Worm (Caenorhabditis elegans) whole organism, L4 larva: ENCODE results near the gene str-2.

Experiments used
- F49E8.2 ChIP-seq: sonication (generic microtip); optimal IDR thresholded peaks from 2 replicates; lab custom pipeline; 2016; ENCODE audit warnings: missing compliant biosample characterization, mild to moderate bottlenecking, missing genetic modification characterization, borderline replicate concordance
- T20F7.1 ChIP-seq: fragments of 200-800 bp; sonication (Bioruptor generic); optimal IDR thresholded peaks from 2 replicates; lab custom pipeline; 2018; ENCODE audit warnings: mild to moderate bottlenecking, missing genetic modification characterization, missing compliant biosample characterization
- ceh-44 ChIP-seq: fragments of 200-800 bp; sonication (Bioruptor generic); IDR thresholded peaks from 2 replicates; pipeline ENCODE4 v1.3.6; 2022; ENCODE audit warnings: missing genetic modification reagents, missing genetic modification characterization, missing compliant biosample characterization
- daf-12 ChIP-seq: fragments of 150-350 bp; optimal IDR thresholded peaks from 2 replicates; lab custom pipeline; 2014; ENCODE audit warnings: missing biosample characterization, missing genetic modification reagents, missing genetic modification characterization
- dpl-1 ChIP-seq: fragments of 150-350 bp; optimal IDR thresholded peaks from 2 replicates; lab custom pipeline; 2014; ENCODE audit warnings: missing biosample characterization, missing genetic modification reagents, missing genetic modification characterization
- duxl-1 ChIP-seq: sonication (generic microtip); optimal IDR thresholded peaks from 2 replicates; lab custom pipeline; 2016; ENCODE audit warnings: mild to moderate bottlenecking, missing genetic modification characterization, moderate library complexity, missing compliant biosample characterization; ENCODE audit not compliant: poor library complexity
- fos-1 ChIP-seq: fragments of 150-350 bp; optimal IDR thresholded peaks from 2 replicates; lab custom pipeline; 2014; ENCODE audit warnings: missing biosample characterization, missing genetic modification characterization
- jun-1 ChIP-seq: fragments of 150-350 bp; optimal IDR thresholded peaks from 2 replicates; lab custom pipeline; 2014; ENCODE audit warnings: missing biosample characterization, missing genetic modification reagents, missing genetic modification characterization
- nhr-237 ChIP-seq: sonication (generic microtip); optimal IDR thresholded peaks from 2 replicates; lab custom pipeline; 2017; ENCODE audit warnings: missing biosample characterization, missing genetic modification characterization
- pha-4 ChIP-seq, 2 experiments: fragments of 150-350 bp in 1 of 2; fragments of 200-800 bp in 1 of 2; sonication (Bioruptor generic) in 1 of 2; IDR thresholded peaks in 1 of 2; optimal IDR thresholded peaks in 1 of 2; 2 replicates each; pipeline versions ENCODE4 v1.3.6 to Lab custom; 2014 to 2022; ENCODE audit warnings: missing genetic modification characterization in 2 of 2, missing genetic modification reagents in 2 of 2, missing biosample characterization in 1 of 2, missing compliant biosample characterization in 1 of 2
- php-3 ChIP-seq: fragments of 200-800 bp; sonication (Bioruptor generic); IDR thresholded peaks from 2 replicates; pipeline ENCODE4 v1.3.6; 2022; ENCODE audit warnings: missing genetic modification reagents, missing genetic modification characterization, missing compliant biosample characterization
- sdz-12 ChIP-seq: fragments of 200-800 bp; sonication (Bioruptor generic); optimal IDR thresholded peaks from 2 replicates; lab custom pipeline; 2018; ENCODE audit warnings: mild to moderate bottlenecking, missing genetic modification characterization, missing compliant biosample characterization
- unc-62 ChIP-seq, 3 experiments: fragments of 150-350 bp in 1 of 3; sonication (generic microtip); optimal IDR thresholded peaks in 2 of 3; peaks in 1 of 3; 1 replicate in 1 of 3; 2 replicates in 2 of 3; lab custom pipeline; 2014 to 2017; ENCODE audit warnings: missing biosample characterization in 3 of 3, missing genetic modification characterization in 3 of 3, missing genetic modification reagents in 3 of 3, missing genotype in 1 of 3

DNA sequence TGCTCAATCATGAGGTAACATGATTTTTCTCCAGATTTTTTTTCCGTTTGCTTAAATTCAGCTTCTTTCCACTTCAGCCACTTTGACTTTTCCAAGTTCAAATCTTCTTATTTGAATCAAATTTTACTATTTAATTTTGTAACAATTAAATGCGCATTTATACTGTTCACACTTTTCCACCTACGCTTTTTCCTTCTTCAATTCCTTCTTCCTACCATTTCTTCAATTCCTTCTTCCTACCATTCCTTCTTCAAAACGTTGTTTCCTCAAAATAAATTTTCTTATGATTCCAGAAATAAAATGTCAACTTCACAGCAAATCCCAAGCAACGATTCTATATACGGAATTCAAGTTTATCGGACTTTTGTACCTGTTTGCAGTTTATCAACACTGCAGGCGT, 7.7 kb downstream of the str-2 start, which contains the start of gene sru-31:
- no peak for TF ChIP-seq nhr-237 (tag; lab: Kevin White, UChicago)
- TF ChIP-seq fos-1: no peak
- no peak for TF ChIP-seq ceh-44
- no peak for TF ChIP-seq dpl-1 (GFP tag; lab: Kevin White, UChicago)
- no peak for TF ChIP-seq unc-62 (GFP tag; optimal IDR thresholded peaks at IDR 0.05 in 1 of 2; lab: Kevin White, UChicago)
- TF ChIP-seq unc-62 (tag; optimal IDR thresholded peaks at IDR 0.05; lab: Kevin White, UChicago): no peak
- no peak for TF ChIP-seq F49E8.2
- TF ChIP-seq jun-1: no peak
- no peak for TF ChIP-seq php-3
- TF ChIP-seq duxl-1: no peak
- no peak for TF ChIP-seq sdz-12 (GFP tag; lab: Kevin White, UChicago)
- no peak for TF ChIP-seq pha-4 (GFP tag; IDR thresholded peaks at IDR 0.05; lab: Robert Waterston, UW)
- no peak for TF ChIP-seq pha-4 (tag; optimal IDR thresholded peaks at IDR 0.05; lab: Kevin White, UChicago)
- no peak for TF ChIP-seq T20F7.1 (GFP tag; lab: Kevin White, UChicago)
- TF ChIP-seq daf-12 (tag; lab: Kevin White, UChicago): no peak
